Fruit fly (Drosophila melanogaster) whole organism, embryonic: ENCODE results near the gene defl.

Experiments used
- Adf1 ChIP-seq: fragments of 200-800 bp; sonication (Bioruptor generic); IDR thresholded peaks from 2 replicates; pipeline ENCODE4 v1.3.6; 2022; ENCODE audit warnings: missing biosample characterization, missing genetic modification characterization
- CG10274 ChIP-seq: fragments of 200-800 bp; sonication (Bioruptor generic); optimal IDR thresholded peaks from 3 replicates; lab custom pipeline; 2017; ENCODE audit warnings: missing biosample characterization, mild to moderate bottlenecking, missing genetic modification characterization
- CG10366 ChIP-seq: fragments of 200-800 bp; sonication (Bioruptor generic); IDR thresholded peaks from 2 replicates; pipeline ENCODE4 v1.3.6; 2022; ENCODE audit warnings: missing biosample characterization, missing genetic modification characterization
- CG10979 ChIP-seq: fragments of 200-800 bp; sonication (Bioruptor generic); optimal IDR thresholded peaks from 2 replicates; lab custom pipeline; 2018; ENCODE audit warnings: missing biosample characterization, mild to moderate bottlenecking, missing genetic modification characterization, moderate library complexity
- CG11695 ChIP-seq: fragments of 200-800 bp; sonication (Bioruptor generic); IDR thresholded peaks from 3 replicates; pipeline ENCODE4 v1.3.6; 2022; ENCODE audit warnings: missing biosample characterization, missing genetic modification characterization
- CG12299 ChIP-seq: fragments of 200-800 bp; sonication (Bioruptor generic); optimal IDR thresholded peaks from 2 replicates; lab custom pipeline; 2018; ENCODE audit warnings: missing biosample characterization, mild to moderate bottlenecking, missing genetic modification characterization
- CG12391 ChIP-seq: fragments of 200-800 bp; sonication (Bioruptor generic); optimal IDR thresholded peaks from 3 replicates; lab custom pipeline; 2018; ENCODE audit warnings: missing biosample characterization, mild to moderate bottlenecking, missing genetic modification characterization, moderate library complexity
- CG16813 ChIP-seq: fragments of 200-800 bp; sonication (Bioruptor generic); IDR thresholded peaks from 3 replicates; pipeline ENCODE4 v1.3.6; 2022; ENCODE audit warnings: missing biosample characterization, missing genetic modification characterization; ENCODE audit not compliant: partially characterized antibody
- CG16863 ChIP-seq: fragments of 200-800 bp; sonication (Bioruptor generic); optimal IDR thresholded peaks from 3 replicates; lab custom pipeline; 2016; ENCODE audit warnings: missing biosample characterization, missing genetic modification characterization
- CG18011 ChIP-seq: fragments of 200-800 bp; sonication (Bioruptor generic); optimal IDR thresholded peaks from 2 replicates; lab custom pipeline; 2017; ENCODE audit warnings: missing biosample characterization, missing genetic modification characterization, mild to moderate bottlenecking, moderate library complexity, missing genotype
- CG18599 ChIP-seq: fragments of 200-800 bp; sonication (Bioruptor generic); optimal IDR thresholded peaks from 3 replicates; lab custom pipeline; 2017; ENCODE audit warnings: missing biosample characterization, missing genetic modification characterization, mild to moderate bottlenecking, moderate library complexity, missing genetic modification reagents
- CG2678 ChIP-seq: fragments of 200-800 bp; sonication (Bioruptor generic); optimal IDR thresholded peaks from 3 replicates; lab custom pipeline; 2019; ENCODE audit warnings: missing biosample characterization, mild to moderate bottlenecking, missing genetic modification characterization, moderate library complexity
- CG2889 ChIP-seq: fragments of 200-800 bp; sonication (Bioruptor generic); IDR thresholded peaks from 3 replicates; pipeline ENCODE4 v1.3.6; 2022; ENCODE audit warnings: missing biosample characterization, missing genetic modification characterization
- CG3281 ChIP-seq: fragments of 200-800 bp; sonication (Bioruptor generic); optimal IDR thresholded peaks from 3 replicates; lab custom pipeline; 2017; ENCODE audit warnings: missing biosample characterization, mild to moderate bottlenecking, missing genetic modification characterization
- CG43689 ChIP-seq: fragments of 200-800 bp; sonication (Bioruptor generic); IDR thresholded peaks from 2 replicates; pipeline ENCODE4 v1.3.6; 2022; ENCODE audit warnings: missing biosample characterization, missing genetic modification characterization
- CG6272 ChIP-seq: fragments of 200-800 bp; sonication (Bioruptor generic); IDR thresholded peaks from 2 replicates; pipeline ENCODE4 v1.3.6; 2022; ENCODE audit warnings: missing biosample characterization, missing genetic modification characterization
- CG6689 ChIP-seq: fragments of 200-800 bp; sonication (Bioruptor generic); IDR thresholded peaks from 2 replicates; pipeline ENCODE4 v1.3.6; 2022; ENCODE audit warnings: missing biosample characterization, missing genetic modification characterization
- CG8089 ChIP-seq: fragments of 200-800 bp; sonication (Bioruptor generic); optimal IDR thresholded peaks from 3 replicates; lab custom pipeline; 2016; ENCODE audit warnings: missing biosample characterization, missing genetic modification characterization
- CHES-1-like ChIP-seq: fragments of 200-800 bp; sonication (Bioruptor generic); optimal IDR thresholded peaks from 2 replicates; lab custom pipeline; 2016; ENCODE audit warnings: missing biosample characterization, missing genetic modification characterization
- Dek ChIP-seq: fragments of 200-800 bp; sonication (Bioruptor generic); optimal IDR thresholded peaks from 3 replicates; lab custom pipeline; 2019; ENCODE audit warnings: missing biosample characterization, mild to moderate bottlenecking, missing genetic modification characterization, moderate library complexity
- Doc2 ChIP-seq: fragments of 200-800 bp; sonication (Bioruptor generic); IDR thresholded peaks from 2 replicates; pipeline ENCODE4 v1.3.6; 2022; ENCODE audit warnings: missing biosample characterization, missing genetic modification characterization
- Eip74EF ChIP-seq, 2 experiments: fragments of 200-800 bp in 1 of 2; fragments of >200 bp in 1 of 2; sonication (Bioruptor generic) in 1 of 2; optimal IDR thresholded peaks; 2 replicates each; lab custom pipeline; 2017 to 2019; ENCODE audit warnings: missing biosample characterization in 2 of 2, missing genetic modification characterization in 2 of 2, mild to moderate bottlenecking in 1 of 2, moderate library complexity in 1 of 2
- Kr ChIP-seq: fragments of 200-800 bp; sonication (Bioruptor generic); optimal IDR thresholded peaks from 2 replicates; lab custom pipeline; 2017; ENCODE audit warnings: missing biosample characterization, mild to moderate bottlenecking, missing genetic modification characterization
- Scr ChIP-seq: fragments of 200-800 bp; sonication (Bioruptor generic); IDR thresholded peaks from 2 replicates; pipeline ENCODE4 v1.3.6; 2022; ENCODE audit warnings: missing biosample characterization, missing genetic modification characterization; ENCODE audit not compliant: partially characterized antibody
- Stat92E ChIP-seq, 3 experiments: fragments of >200 bp in 2 of 3; fragments of 200-800 bp in 1 of 3; sonication (Bioruptor generic) in 1 of 3; optimal IDR thresholded peaks; 2 replicates each; lab custom pipeline; 2017 to 2019; ENCODE audit warnings: missing biosample characterization in 3 of 3, missing genetic modification characterization in 3 of 3, mild to moderate bottlenecking in 1 of 3, moderate library complexity in 1 of 3
- ato ChIP-seq: fragments of 200-800 bp; sonication (Bioruptor generic); IDR thresholded peaks from 2 replicates; pipeline ENCODE4 v1.3.6; 2022; ENCODE audit warnings: missing biosample characterization, missing genetic modification characterization; ENCODE audit not compliant: partially characterized antibody
- bigmax ChIP-seq: fragments of 200-800 bp; sonication (Bioruptor generic); optimal IDR thresholded peaks from 2 replicates; lab custom pipeline; 2018; ENCODE audit warnings: missing biosample characterization, mild to moderate bottlenecking, missing genetic modification characterization
- br ChIP-seq: fragments of >200 bp; optimal IDR thresholded peaks from 2 replicates; lab custom pipeline; 2017
- chif ChIP-seq, 2 experiments: fragments of 200-800 bp; sonication (Bioruptor generic); optimal IDR thresholded peaks; 3 replicates each; lab custom pipeline; 2016; ENCODE audit warnings: missing biosample characterization in 2 of 2, missing genetic modification characterization in 2 of 2
- crc ChIP-seq: fragments of 200-800 bp; sonication (Bioruptor generic); optimal IDR thresholded peaks from 2 replicates; lab custom pipeline; 2016; ENCODE audit warnings: missing biosample characterization, missing genetic modification characterization
- crp ChIP-seq, 2 experiments: fragments of 200-800 bp; sonication (Bioruptor generic); optimal IDR thresholded peaks; 2 replicates in 1 of 2; 3 replicates in 1 of 2; lab custom pipeline; 2017; ENCODE audit warnings: missing biosample characterization in 2 of 2, missing genetic modification characterization in 2 of 2, mild to moderate bottlenecking in 1 of 2, moderate library complexity in 1 of 2
- dan ChIP-seq: fragments of 200-800 bp; sonication (Bioruptor generic); IDR thresholded peaks from 2 replicates; pipeline ENCODE4 v1.3.6; 2022; ENCODE audit warnings: missing biosample characterization, missing genetic modification characterization
- dpn ChIP-seq, 2 experiments: fragments of 200-800 bp; sonication (Bioruptor generic); optimal IDR thresholded peaks; 3 replicates each; lab custom pipeline; 2016; ENCODE audit warnings: missing biosample characterization in 2 of 2, missing genetic modification characterization in 2 of 2
- en ChIP-seq: fragments of 200-800 bp; sonication (Bioruptor generic); optimal IDR thresholded peaks from 2 replicates; lab custom pipeline; 2016; ENCODE audit warnings: missing biosample characterization, missing genetic modification characterization
- exex ChIP-seq: fragments of 200-800 bp; sonication (Bioruptor generic); optimal IDR thresholded peaks from 4 replicates; lab custom pipeline; 2018; ENCODE audit warnings: missing biosample characterization, mild to moderate bottlenecking, missing genetic modification characterization, moderate library complexity
- gfzf ChIP-seq: fragments of 200-800 bp; sonication (Bioruptor generic); optimal IDR thresholded peaks from 2 replicates; lab custom pipeline; 2016; ENCODE audit warnings: missing biosample characterization, mild to moderate bottlenecking, missing genetic modification characterization, moderate library complexity
- gro ChIP-seq: fragments of 200-800 bp; sonication (Bioruptor generic); optimal IDR thresholded peaks from 2 replicates; lab custom pipeline; 2016; ENCODE audit warnings: missing biosample characterization, missing genetic modification characterization
- ham ChIP-seq: fragments of 200-800 bp; sonication (Bioruptor generic); IDR thresholded peaks from 2 replicates; pipeline ENCODE4 v1.3.6; 2022; ENCODE audit warnings: missing biosample characterization, missing genetic modification characterization
- nerfin-1 ChIP-seq: fragments of 200-800 bp; sonication (Bioruptor generic); optimal IDR thresholded peaks from 3 replicates; lab custom pipeline; 2019; ENCODE audit warnings: missing biosample characterization, mild to moderate bottlenecking, missing genetic modification characterization, moderate library complexity
- p53 ChIP-seq: fragments of 200-800 bp; sonication (Bioruptor generic); optimal IDR thresholded peaks from 2 replicates; lab custom pipeline; 2016; ENCODE audit warnings: missing biosample characterization, missing genetic modification characterization
- pho ChIP-seq: fragments of 200-800 bp; sonication (Bioruptor generic); optimal IDR thresholded peaks from 2 replicates; lab custom pipeline; 2016; ENCODE audit warnings: missing biosample characterization, missing genetic modification characterization
- scrt ChIP-seq: fragments of 200-800 bp; sonication (Bioruptor generic); optimal IDR thresholded peaks from 2 replicates; lab custom pipeline; 2018; ENCODE audit warnings: missing biosample characterization, mild to moderate bottlenecking, missing genetic modification characterization, moderate library complexity
- sens ChIP-seq: fragments of 200-800 bp; sonication (Bioruptor generic); peaks from one replicate; lab custom pipeline; 2016; ENCODE audit warnings: missing biosample characterization, missing genetic modification characterization
- sens-2 ChIP-seq: fragments of 200-800 bp; sonication (Bioruptor generic); IDR thresholded peaks from 2 replicates; pipeline ENCODE4 v1.3.6; 2022; ENCODE audit warnings: missing biosample characterization, missing genetic modification characterization
- sisA ChIP-seq: fragments of 200-800 bp; sonication (Bioruptor generic); IDR thresholded peaks from 2 replicates; pipeline ENCODE4 v1.3.6; 2022; ENCODE audit warnings: missing biosample characterization, missing genetic modification characterization
- wdn ChIP-seq: fragments of 200-800 bp; sonication (Bioruptor generic); IDR thresholded peaks from 2 replicates; pipeline ENCODE4 v1.3.6; 2022; ENCODE audit warnings: missing biosample characterization, missing genetic modification characterization
- zen2 ChIP-seq: fragments of 200-800 bp; sonication (Bioruptor generic); IDR thresholded peaks from 3 replicates; pipeline ENCODE4 v1.3.6; 2022; ENCODE audit warnings: missing biosample characterization, missing genetic modification characterization; ENCODE audit not compliant: partially characterized antibody

Gene defl

DNA sequence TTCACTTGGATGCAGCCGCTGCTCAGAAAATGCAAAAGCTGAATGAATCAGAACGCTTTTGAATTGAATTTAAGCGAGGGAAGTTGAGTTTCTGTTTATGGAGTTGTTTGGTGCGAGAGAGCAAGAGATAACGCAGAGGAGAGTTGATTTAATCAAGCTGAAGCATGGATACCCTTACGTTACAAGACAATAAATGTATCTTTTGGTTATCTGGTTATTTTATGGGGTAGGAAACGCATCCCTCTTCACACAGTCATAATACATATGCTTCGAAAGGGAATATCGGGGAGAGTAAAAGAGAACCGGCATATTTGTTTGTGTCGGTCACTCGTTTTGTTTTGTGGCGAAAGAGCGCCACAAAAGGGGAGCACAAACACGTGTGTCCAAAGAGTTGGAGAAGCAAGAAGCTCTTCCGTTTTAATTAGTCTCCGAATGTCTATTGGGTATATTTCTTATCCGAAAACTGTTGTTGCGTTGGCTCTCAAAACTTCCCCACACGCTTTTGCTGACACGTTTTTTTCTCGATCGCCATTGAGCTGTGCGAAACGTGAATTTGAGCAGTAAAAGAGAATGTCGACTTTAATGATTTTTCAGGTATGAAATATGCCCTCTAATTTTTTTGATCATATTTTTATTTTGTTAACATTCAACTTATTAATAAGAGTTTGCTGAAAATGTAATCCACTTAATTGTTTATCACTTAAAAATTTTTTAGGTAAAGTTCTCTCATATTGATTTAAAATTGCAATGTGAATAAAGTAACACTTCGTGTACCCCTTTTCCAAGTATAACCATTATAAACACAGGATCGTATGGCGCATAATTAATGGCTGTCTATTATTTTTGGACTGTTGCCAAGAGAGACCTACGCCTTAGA is 26.3 kb upstream of the defl start, which contains the start of gene Prps (continued):
- TF ChIP-seq p53 (GFP tag; lab: Kevin White, UChicago) (peak; percentile 61), crp (GFP tag; optimal IDR thresholded peaks at IDR 0.05; lab: Kevin White, UChicago) (peak in 1 of 2 experiments; percentile 7), dan (GFP tag; lab: Robert Waterston, UW) (no peak), Stat92E (GFP tag; optimal IDR thresholded peaks at IDR 0.05; lab: Kevin White, UChicago) (peak in 1 of 3 experiments; percentile 68), gro (GFP tag; lab: Kevin White, UChicago) (peak; percentile 87), CG10274 (GFP tag; lab: Kevin White, UChicago) (no peak), CG8089 (GFP tag; lab: Kevin White, UChicago) (peak; percentile 59), br (lab: Kevin White, UChicago) (no peak), CG10366 (GFP tag; lab: Robert Waterston, UW) (peak; percentile 56; the same call in 1 of the 2 replicates), ham (GFP tag; lab: Robert Waterston, UW) (peak; percentile 18; the same call in 1 of the 2 replicates), CHES-1-like (GFP tag; lab: Kevin White, UChicago) (peak; percentile 78), Scr (GFP tag; lab: Robert Waterston, UW) (no peak), Doc2 (GFP tag; lab: Robert Waterston, UW) (no peak), CG16813 (GFP tag; lab: Robert Waterston, UW) (no peak), CG18011 (GFP tag; lab: Kevin White, UChicago) (peak; percentile 53), zen2 (GFP tag; lab: Robert Waterston, UW) (no peak), Kr (no peak), CG11695 (GFP tag; lab: Robert Waterston, UW) (peak; percentile 79), CG10979 (tag; lab: Kevin White, UChicago) (peak; percentile 71), CG18599 (peak; percentile 89), Dek (tag; lab: Kevin White, UChicago) (peak; percentile 68), CG12299 (tag; lab: Kevin White, UChicago) (peak; percentile 75), CG16863 (peak; percentile 70), CG2889 (GFP tag; lab: Robert Waterston, UW) (peak; percentile 52; the same call in 1 of the 3 replicates), dpn (GFP tag; optimal IDR thresholded peaks at IDR 0.05; lab: Kevin White, UChicago) (peak; percentile 78 to 83), nerfin-1 (tag; lab: Kevin White, UChicago) (peak; percentile 59), Adf1 (GFP tag; lab: Robert Waterston, UW) (peak; percentile 52; the same call in 1 of the 2 replicates), sisA (peak; percentile 80), sens (peak; percentile 96), gfzf (GFP tag; lab: Kevin White, UChicago) (no peak), CG3281 (GFP tag; lab: Kevin White, UChicago) (peak; percentile 77), en (GFP tag; lab: Kevin White, UChicago) (peak; percentile 77), CG6689 (GFP tag; lab: Robert Waterston, UW) (peak; percentile 37; the same call in 1 of the 2 replicates), ato (GFP tag; lab: Robert Waterston, UW) (no peak), CG2678 (tag; lab: Kevin White, UChicago) (peak; percentile 76), chif (GFP tag; optimal IDR thresholded peaks at IDR 0.05; lab: Kevin White, UChicago) (peak; percentile 25 to 65), CG6272 (GFP tag; lab: Robert Waterston, UW) (peak; percentile 46; the same call in 1 of the 2 replicates), sens-2 (GFP tag; lab: Robert Waterston, UW) (peak; percentile 58), wdn (GFP tag; lab: Robert Waterston, UW) (peak; percentile 48; the same call in 1 of the 2 replicates), bigmax (GFP tag; lab: Kevin White, UChicago) (peak; percentile 39), pho (GFP tag; lab: Kevin White, UChicago) (peak; percentile 53), exex (tag; lab: Kevin White, UChicago) (peak; percentile 60), Eip74EF (GFP tag; optimal IDR thresholded peaks at IDR 0.05; lab: Kevin White, UChicago) (peak in 1 of 2 experiments; percentile 80), CG43689 (GFP tag; lab: Robert Waterston, UW) (no peak), CG12391 (peak; percentile 66), scrt (GFP tag; lab: Kevin White, UChicago) (peak; percentile 70), crc (GFP tag; lab: Kevin White, UChicago) (peak; percentile 67)
